In genomic region chr3R:18013149-18013548, dm6 we compare ENCODE assay signal across 3 fruit fly cellular contexts.
TF ChIP-seq lines count a peak whose summit lies in the region.

No protein-coding gene starts in this region.

- no peak for TF ChIP-seq CTCF in whole organism, embryonic (GFP tag; optimal IDR thresholded peaks at IDR 0.05; lab: Kevin White, UChicago)

TF ChIP-seq in whole organism, embryonic, 481 proteins besides CTCF, POLR2A, EP300 and RAD21:
- TF ChIP-seq Dfd (GFP tag; optimal IDR thresholded peaks at IDR 0.05; lab: Kevin White, UChicago): peak in 1 of 2 experiments; percentile 65
- no peak for TF ChIP-seq sima (GFP tag; optimal IDR thresholded peaks at IDR 0.05; lab: Kevin White, UChicago)
- no peak for TF ChIP-seq croc (GFP tag; conservative IDR thresholded peaks at IDR 0.05; lab: Robert Waterston, UW)
- TF ChIP-seq h (optimal IDR thresholded peaks at IDR 0.05; lab: Kevin White, UChicago): no peak
- no peak for TF ChIP-seq Myb (GFP tag; optimal IDR thresholded peaks at IDR 0.05; lab: Kevin White, UChicago)
- TF ChIP-seq Atf-2 (GFP tag; optimal IDR thresholded peaks at IDR 0.05; lab: Kevin White, UChicago): no peak
- no peak for TF ChIP-seq CG4617 (GFP tag; optimal IDR thresholded peaks at IDR 0.05; lab: Kevin White, UChicago; ENCODE audit: borderline replicate concordance)
- TF ChIP-seq Atf6 (GFP tag; IDR thresholded peaks at IDR 0.05; lab: Robert Waterston, UW): no peak
- TF ChIP-seq dysf (GFP tag; IDR thresholded peaks at IDR 0.05; lab: Robert Waterston, UW): no peak
- no peak for TF ChIP-seq Bgb (GFP tag; IDR thresholded peaks at IDR 0.05; lab: Robert Waterston, UW; ENCODE audit: partially characterized antibody)
- TF ChIP-seq Dll (GFP tag; IDR thresholded peaks at IDR 0.05; lab: Robert Waterston, UW; ENCODE audit: partially characterized antibody): no peak
- TF ChIP-seq Hr39 (optimal IDR thresholded peaks at IDR 0.05; lab: Kevin White, UChicago): peak; percentile 23
- no peak for TF ChIP-seq GATAe (GFP tag; conservative IDR thresholded peaks at IDR 0.05; lab: Robert Waterston, UW)
- no peak for TF ChIP-seq z (GFP tag; IDR thresholded peaks at IDR 0.05; lab: Robert Waterston, UW)
- TF ChIP-seq Nf-YA (GFP tag; IDR thresholded peaks at IDR 0.05; lab: Robert Waterston, UW): no peak
- TF ChIP-seq CG10209 (GFP tag; optimal IDR thresholded peaks at IDR 0.05; lab: Kevin White, UChicago): no peak
- TF ChIP-seq CG7786 (GFP tag; optimal IDR thresholded peaks at IDR 0.05; lab: Kevin White, UChicago): no peak
- TF ChIP-seq CG11247 (GFP tag; IDR thresholded peaks at IDR 0.05; lab: Robert Waterston, UW): 0 out of 2 replicates have a peak, but pooled peaks have one; percentile 23
- TF ChIP-seq TFAM (GFP tag; optimal IDR thresholded peaks at IDR 0.05; lab: Kevin White, UChicago): no peak

TF ChIP-seq in whole organism, pupa, 21 proteins besides CTCF, POLR2A, EP300 and RAD21:
- no peak for TF ChIP-seq Pif1B (GFP tag; optimal IDR thresholded peaks at IDR 0.05; lab: Kevin White, UChicago)
- TF ChIP-seq CG4496 (GFP tag; IDR thresholded peaks at IDR 0.05; lab: Robert Waterston, UW): peak; percentile 44; the same call in 1 of the 3 replicates
- no peak for TF ChIP-seq CG32121 (GFP tag; IDR thresholded peaks at IDR 0.05; lab: Robert Waterston, UW)

TF ChIP-seq in whole organism, wandering third instar larva, 38 proteins besides CTCF, POLR2A, EP300 and RAD21:
- TF ChIP-seq Dfd (GFP tag; optimal IDR thresholded peaks at IDR 0.05; lab: Kevin White, UChicago) (peak; percentile 97), rgr (GFP tag; optimal IDR thresholded peaks at IDR 0.05; lab: Kevin White, UChicago) (no peak)
